Fruit fly (Drosophila melanogaster) whole organism, embryonic: ENCODE measurements around the gene CG10761.

ENCODE experiments used
- ATbp ChIP-seq: fragments of 200-800 bp; sonication (Bioruptor generic); optimal IDR thresholded peaks from 2 replicates; lab custom pipeline; 2017; ENCODE audit warnings: missing biosample characterization, mild to moderate bottlenecking, missing genetic modification characterization, missing genetic modification reagents
- Ada2b ChIP-seq: fragments of 200-800 bp; sonication (Bioruptor generic); IDR thresholded peaks from 2 replicates; pipeline ENCODE4 v1.3.6; 2022; ENCODE audit warnings: missing biosample characterization, missing genetic modification characterization
- CG10267 ChIP-seq: fragments of 200-800 bp; sonication (Bioruptor generic); optimal IDR thresholded peaks from 2 replicates; lab custom pipeline; 2018; ENCODE audit warnings: missing biosample characterization, mild to moderate bottlenecking, missing genetic modification characterization, moderate library complexity
- CG10321 ChIP-seq: fragments of 200-800 bp; sonication (Bioruptor generic); IDR thresholded peaks from 2 replicates; pipeline ENCODE4 v1.3.6; 2022; ENCODE audit warnings: missing biosample characterization, missing genetic modification characterization
- CG12236 ChIP-seq: fragments of 200-800 bp; sonication (Bioruptor generic); optimal IDR thresholded peaks from 2 replicates; lab custom pipeline; 2016; ENCODE audit warnings: missing biosample characterization, missing genetic modification characterization
- CG14860 ChIP-seq: fragments of 200-800 bp; sonication (Bioruptor generic); IDR thresholded peaks from 3 replicates; pipeline ENCODE4 v1.3.6; 2022; ENCODE audit warnings: missing biosample characterization, missing genetic modification characterization; ENCODE audit not compliant: partially characterized antibody
- CG15073 ChIP-seq: fragments of 200-800 bp; sonication (Bioruptor generic); optimal IDR thresholded peaks from 2 replicates; lab custom pipeline; 2016; ENCODE audit warnings: missing biosample characterization, missing genetic modification characterization
- CG17829 ChIP-seq: fragments of 200-800 bp; optimal IDR thresholded peaks from 2 replicates; lab custom pipeline; 2019; ENCODE audit warnings: missing biosample characterization, mild to moderate bottlenecking, missing genetic modification characterization, moderate library complexity
- CG30431 ChIP-seq: fragments of 200-800 bp; sonication (Bioruptor generic); optimal IDR thresholded peaks from 2 replicates; lab custom pipeline; 2017; ENCODE audit warnings: missing biosample characterization, missing genetic modification characterization
- CG3726 ChIP-seq: fragments of 200-800 bp; sonication (Bioruptor generic); IDR thresholded peaks from 3 replicates; pipeline ENCODE4, ENCODE4 v1.3.6; 2022; ENCODE audit warnings: missing biosample characterization, missing genetic modification characterization
- CG4282 ChIP-seq: fragments of 200-800 bp; sonication (Bioruptor generic); optimal IDR thresholded peaks from 2 replicates; lab custom pipeline; 2016; ENCODE audit warnings: missing biosample characterization, missing genetic modification characterization
- CG4617 ChIP-seq: fragments of 200-800 bp; sonication (Bioruptor generic); optimal IDR thresholded peaks from 3 replicates; lab custom pipeline; 2016; ENCODE audit warnings: missing biosample characterization, missing genetic modification characterization, borderline replicate concordance
- CG4730 ChIP-seq: fragments of 200-800 bp; sonication (Bioruptor generic); IDR thresholded peaks from 2 replicates; pipeline ENCODE4 v1.3.6; 2022; ENCODE audit warnings: missing biosample characterization, missing genetic modification characterization
- CG5180 ChIP-seq: fragments of 200-800 bp; sonication (Bioruptor generic); optimal IDR thresholded peaks from 3 replicates; lab custom pipeline; 2017; ENCODE audit warnings: missing biosample characterization, missing genetic modification characterization, mild to moderate bottlenecking, moderate library complexity, missing genetic modification reagents
- CG6854 ChIP-seq: fragments of 200-800 bp; sonication (Bioruptor generic); optimal IDR thresholded peaks from 3 replicates; lab custom pipeline; 2017; ENCODE audit warnings: missing biosample characterization, mild to moderate bottlenecking, missing genetic modification characterization
- CG7271 ChIP-seq: fragments of 200-800 bp; sonication (Bioruptor generic); optimal IDR thresholded peaks from 2 replicates; lab custom pipeline; 2018; ENCODE audit warnings: missing biosample characterization, mild to moderate bottlenecking, missing genetic modification characterization, moderate library complexity
- CG8388 ChIP-seq: fragments of 200-800 bp; sonication (Bioruptor generic); optimal IDR thresholded peaks from 2 replicates; lab custom pipeline; 2019; ENCODE audit warnings: missing biosample characterization, mild to moderate bottlenecking, missing genetic modification characterization, moderate library complexity
- CG9797 ChIP-seq: fragments of 200-800 bp; sonication (Bioruptor generic); optimal IDR thresholded peaks from 3 replicates; lab custom pipeline; 2018; ENCODE audit warnings: missing biosample characterization, mild to moderate bottlenecking, missing genetic modification characterization
- Dek ChIP-seq: fragments of 200-800 bp; sonication (Bioruptor generic); optimal IDR thresholded peaks from 3 replicates; lab custom pipeline; 2019; ENCODE audit warnings: missing biosample characterization, mild to moderate bottlenecking, missing genetic modification characterization, moderate library complexity
- Eip74EF ChIP-seq, 2 experiments: fragments of 200-800 bp in 1 of 2; fragments of >200 bp in 1 of 2; sonication (Bioruptor generic) in 1 of 2; optimal IDR thresholded peaks; 2 replicates each; lab custom pipeline; 2017 to 2019; ENCODE audit warnings: missing biosample characterization in 2 of 2, missing genetic modification characterization in 2 of 2, mild to moderate bottlenecking in 1 of 2, moderate library complexity in 1 of 2
- H2.0 ChIP-seq: fragments of 200-800 bp; sonication (Bioruptor generic); IDR thresholded peaks from 2 replicates; pipeline ENCODE4 v1.3.6; 2022; ENCODE audit warnings: missing biosample characterization, missing genetic modification characterization
- Hr51 ChIP-seq, 2 experiments: fragments of 200-800 bp; sonication (Bioruptor generic); optimal IDR thresholded peaks; 2 replicates in 1 of 2; 3 replicates in 1 of 2; lab custom pipeline; 2016 to 2018; ENCODE audit warnings: missing biosample characterization in 2 of 2, missing genetic modification characterization in 2 of 2, mild to moderate bottlenecking in 1 of 2, moderate library complexity in 1 of 2
- Hsf ChIP-seq: fragments of 200-800 bp; sonication (Bioruptor generic); optimal IDR thresholded peaks from 3 replicates; lab custom pipeline; 2016; ENCODE audit warnings: missing biosample characterization, missing genetic modification characterization
- Lhr ChIP-seq: fragments of 200-800 bp; sonication (Bioruptor generic); optimal IDR thresholded peaks from 3 replicates; lab custom pipeline; 2017; ENCODE audit warnings: mild to moderate bottlenecking, missing biosample characterization, missing genetic modification reagents, missing genetic modification characterization
- MESR4 ChIP-seq: fragments of 200-800 bp; sonication (Bioruptor generic); optimal IDR thresholded peaks from 2 replicates; lab custom pipeline; 2018; ENCODE audit warnings: missing biosample characterization, mild to moderate bottlenecking, missing genetic modification characterization, moderate library complexity
- MTF-1 ChIP-seq: fragments of 200-800 bp; sonication (Bioruptor generic); optimal IDR thresholded peaks from 2 replicates; lab custom pipeline; 2018; ENCODE audit warnings: missing biosample characterization, mild to moderate bottlenecking, missing genetic modification characterization, borderline replicate concordance
- Mes4 ChIP-seq: fragments of 200-800 bp; sonication (Bioruptor generic); optimal IDR thresholded peaks from 2 replicates; lab custom pipeline; 2016; ENCODE audit warnings: missing biosample characterization, missing genetic modification characterization
- NC2α ChIP-seq: fragments of 200-800 bp; sonication (Bioruptor generic); optimal IDR thresholded peaks from 2 replicates; lab custom pipeline; 2016; ENCODE audit warnings: missing biosample characterization, missing genetic modification characterization
- Rfx ChIP-seq: fragments of 200-800 bp; sonication (Bioruptor generic); IDR thresholded peaks from 2 replicates; pipeline ENCODE4 v1.3.6; 2022; ENCODE audit warnings: missing biosample characterization, missing genetic modification characterization
- abd-A ChIP-seq: fragments of 200-800 bp; sonication (Bioruptor generic); optimal IDR thresholded peaks from 3 replicates; lab custom pipeline; 2019; ENCODE audit warnings: missing biosample characterization, mild to moderate bottlenecking, missing genetic modification characterization, moderate library complexity
- bbx ChIP-seq: fragments of 200-800 bp; sonication (Bioruptor generic); IDR thresholded peaks from 2 replicates; pipeline ENCODE4 v1.3.6; 2022; ENCODE audit warnings: missing biosample characterization, missing genetic modification characterization; ENCODE audit not compliant: partially characterized antibody
- bcd ChIP-seq: fragments of 200-800 bp; sonication (Bioruptor generic); optimal IDR thresholded peaks from 2 replicates; lab custom pipeline; 2017; ENCODE audit warnings: missing biosample characterization, mild to moderate bottlenecking, missing genetic modification characterization
- chinmo ChIP-seq: fragments of 200-800 bp; sonication (Bioruptor generic); IDR thresholded peaks from 4 replicates; pipeline ENCODE4 v1.3.6; 2022; ENCODE audit warnings: missing biosample characterization, missing genetic modification characterization; ENCODE audit not compliant: partially characterized antibody
- dysf ChIP-seq: fragments of 200-800 bp; sonication (Bioruptor generic); IDR thresholded peaks from 3 replicates; pipeline ENCODE4 v1.3.6; 2022; ENCODE audit warnings: missing biosample characterization, missing genetic modification characterization
- ems ChIP-seq: fragments of 200-800 bp; sonication (Bioruptor generic); optimal IDR thresholded peaks from 3 replicates; lab custom pipeline; 2016; ENCODE audit warnings: missing biosample characterization, missing genetic modification characterization
- eyg ChIP-seq: fragments of 200-800 bp; sonication (Bioruptor generic); optimal IDR thresholded peaks from 3 replicates; lab custom pipeline; 2016; ENCODE audit warnings: missing biosample characterization, missing genetic modification characterization
- fd3F ChIP-seq: fragments of 200-800 bp; sonication (Bioruptor generic); optimal IDR thresholded peaks from 2 replicates; lab custom pipeline; 2018; ENCODE audit warnings: missing biosample characterization, mild to moderate bottlenecking, missing genetic modification characterization, moderate library complexity
- fd96Cb ChIP-seq: fragments of 200-800 bp; sonication (Bioruptor generic); optimal IDR thresholded peaks from 2 replicates; lab custom pipeline; 2018; ENCODE audit warnings: missing biosample characterization, mild to moderate bottlenecking, missing genetic modification characterization, moderate library complexity
- hb ChIP-seq: fragments of 200-800 bp; sonication (Bioruptor generic); IDR thresholded peaks from 3 replicates; pipeline ENCODE4 v1.3.6; 2022; ENCODE audit warnings: missing biosample characterization, missing genetic modification characterization; ENCODE audit not compliant: partially characterized antibody
- nerfin-2 ChIP-seq: fragments of 200-800 bp; sonication (Bioruptor generic); IDR thresholded peaks from 2 replicates; pipeline ENCODE4 v1.3.6; 2022; ENCODE audit warnings: missing biosample characterization, missing genetic modification characterization; ENCODE audit not compliant: partially characterized antibody
- pan ChIP-seq, 4 experiments: fragments of >200 bp in 3 of 4; fragments of 200-800 bp in 1 of 4; sonication (Bioruptor generic) in 1 of 4; optimal IDR thresholded peaks in 3 of 4; IDR thresholded peaks in 1 of 4; 2 replicates each; pipeline versions ENCODE4 v1.3.6 to Lab custom; 2017 to 2022; ENCODE audit warnings: missing biosample characterization in 2 of 4, missing genetic modification characterization in 2 of 4, mixed read lengths in 1 of 4
- pb ChIP-seq: fragments of 200-800 bp; sonication (Bioruptor generic); optimal IDR thresholded peaks from 3 replicates; lab custom pipeline; 2016; ENCODE audit warnings: missing biosample characterization, missing genetic modification characterization
- peb ChIP-seq: fragments of 200-800 bp; sonication (Bioruptor generic); IDR thresholded peaks from 2 replicates; pipeline ENCODE4 v1.3.6; 2022; ENCODE audit warnings: missing biosample characterization, missing genetic modification characterization
- slbo ChIP-seq: fragments of 200-800 bp; sonication (Bioruptor generic); IDR thresholded peaks from 2 replicates; pipeline ENCODE4 v1.3.6; 2022; ENCODE audit warnings: missing biosample characterization, missing genetic modification characterization
- tio ChIP-seq: fragments of 200-800 bp; sonication (Bioruptor generic); optimal IDR thresholded peaks from 2 replicates; lab custom pipeline; 2017; ENCODE audit warnings: missing biosample characterization, missing genetic modification characterization, inconsistent platforms
- ttk ChIP-seq: fragments of 200-800 bp; sonication (Bioruptor generic); IDR thresholded peaks from 2 replicates; pipeline ENCODE4 v2.1.2; 2022; ENCODE audit warnings: missing biosample characterization, missing genetic modification characterization
- unc-4 ChIP-seq: fragments of 200-800 bp; sonication (Bioruptor generic); IDR thresholded peaks from 2 replicates; pipeline ENCODE4 v1.3.6; 2022; ENCODE audit warnings: missing biosample characterization, missing genetic modification characterization; ENCODE audit not compliant: partially characterized antibody
- z ChIP-seq: fragments of 200-800 bp; sonication (Bioruptor generic); IDR thresholded peaks from 3 replicates; pipeline ENCODE4 v1.3.6; 2022; ENCODE audit warnings: missing biosample characterization, missing genetic modification characterization
- zen ChIP-seq: fragments of 200-800 bp; sonication (Bioruptor generic); optimal IDR thresholded peaks from 3 replicates; lab custom pipeline; 2018; ENCODE audit warnings: missing biosample characterization, mild to moderate bottlenecking, missing genetic modification characterization, moderate library complexity

CG10761 gene

DNA sequence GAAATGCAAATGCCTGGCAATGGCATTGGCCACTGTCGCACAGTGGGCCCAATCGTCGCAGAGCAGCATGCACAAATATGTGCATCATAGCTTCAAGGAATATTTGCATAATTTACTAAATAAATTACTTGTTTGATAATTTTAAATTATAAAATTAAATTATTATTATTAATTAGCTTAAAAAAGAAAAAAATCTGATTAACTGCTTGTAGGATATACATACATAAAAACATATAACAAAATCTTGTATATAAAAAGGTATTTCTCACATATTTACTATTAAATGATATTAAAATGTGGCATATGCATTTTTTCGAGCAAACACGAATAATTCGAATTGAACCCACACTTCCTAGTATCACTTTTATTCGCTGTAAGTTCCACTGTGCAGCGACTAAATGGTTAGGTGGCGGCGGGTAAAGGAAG lies 37.4 kb downstream of the CG10761 start (continued):
- TF ChIP-seq hb (GFP tag; lab: Robert Waterston, UW): no peak
- TF ChIP-seq CG4617: no peak
- TF ChIP-seq unc-4 (GFP tag; lab: Robert Waterston, UW): no peak
- no peak for TF ChIP-seq H2.0 (GFP tag; lab: Robert Waterston, UW)
- TF ChIP-seq Eip74EF (GFP tag; optimal IDR thresholded peaks at IDR 0.05; lab: Kevin White, UChicago): peak in 1 of 2 experiments; percentile 69
- TF ChIP-seq CG17829 (tag; lab: Kevin White, UChicago): peak; percentile 56
- TF ChIP-seq NC2α (GFP tag; lab: Kevin White, UChicago): no peak
- TF ChIP-seq bcd (GFP tag; lab: Kevin White, UChicago): peak; percentile 50
- TF ChIP-seq CG6854 (GFP tag; lab: Kevin White, UChicago): no peak
- no peak for TF ChIP-seq fd3F (GFP tag; lab: Kevin White, UChicago)
- peak in 1 of 2 experiments; percentile 71 for TF ChIP-seq Hr51 (GFP tag; optimal IDR thresholded peaks at IDR 0.05; lab: Kevin White, UChicago)
- no peak for TF ChIP-seq Lhr (GFP tag; lab: Kevin White, UChicago)
- TF ChIP-seq CG14860: no peak
- TF ChIP-seq MTF-1 (GFP tag; lab: Kevin White, UChicago): no peak
- TF ChIP-seq CG15073 (GFP tag; lab: Kevin White, UChicago): no peak
- no peak for TF ChIP-seq peb (GFP tag; lab: Robert Waterston, UW)
- TF ChIP-seq pb (GFP tag; lab: Kevin White, UChicago): no peak
- no peak for TF ChIP-seq z (GFP tag; lab: Robert Waterston, UW)
- no peak for TF ChIP-seq eyg
- no peak for TF ChIP-seq Ada2b (GFP tag; lab: Robert Waterston, UW)
- no peak for TF ChIP-seq CG7271 (tag; lab: Kevin White, UChicago)
- TF ChIP-seq Rfx (GFP tag; lab: Robert Waterston, UW): no peak
- no peak for TF ChIP-seq Mes4 (GFP tag; lab: Kevin White, UChicago)
- 0 out of 4 replicates have a peak, but pooled peaks have one; percentile 20 for TF ChIP-seq chinmo (GFP tag; lab: Robert Waterston, UW)
- TF ChIP-seq pan (optimal IDR thresholded peaks at IDR 0.05; lab: Kevin White, UChicago): no peak
- peak in 1 of 2 experiments; percentile 58 for TF ChIP-seq pan (GFP tag; optimal IDR thresholded peaks at IDR 0.05 in 1 of 2, IDR thresholded peaks at IDR 0.05 in 1 of 2)
- no peak for TF ChIP-seq tio (GFP tag; lab: Kevin White, UChicago)
- TF ChIP-seq abd-A: no peak
- TF ChIP-seq Dek: no peak
- peak; percentile 46 for TF ChIP-seq CG10267 (tag; lab: Kevin White, UChicago)
- no peak for TF ChIP-seq MESR4 (GFP tag; lab: Kevin White, UChicago)
- TF ChIP-seq dysf: peak; percentile 45; the same call in 1 of the 3 replicates
- peak; percentile 62 for TF ChIP-seq CG8388 (GFP tag; lab: Kevin White, UChicago)
- TF ChIP-seq CG3726 (GFP tag; lab: Robert Waterston, UW): no peak
- TF ChIP-seq nerfin-2: no peak
- peak; percentile 56; the same call in 1 of the 2 replicates for TF ChIP-seq ttk (GFP tag; lab: Robert Waterston, UW)
- TF ChIP-seq zen: peak; percentile 47
- TF ChIP-seq CG10321 (GFP tag; lab: Robert Waterston, UW): no peak
- TF ChIP-seq CG5180 (GFP tag; lab: Kevin White, UChicago): peak; percentile 11
- TF ChIP-seq ems (GFP tag; lab: Kevin White, UChicago): no peak
- TF ChIP-seq bbx (GFP tag; lab: Robert Waterston, UW): no peak
- no peak for TF ChIP-seq CG4282 (GFP tag; lab: Kevin White, UChicago)
- TF ChIP-seq CG4730 (GFP tag; lab: Robert Waterston, UW): peak; percentile 6; the same call in 1 of the 2 replicates
- TF ChIP-seq Hsf: no peak
- peak; percentile 53 for TF ChIP-seq ATbp (GFP tag; lab: Kevin White, UChicago)
- TF ChIP-seq fd96Cb: peak; percentile 53
- TF ChIP-seq CG12236 (GFP tag; lab: Kevin White, UChicago): no peak
- peak; percentile 28 for TF ChIP-seq CG30431 (GFP tag; lab: Kevin White, UChicago)
- no peak for TF ChIP-seq CG9797
- TF ChIP-seq slbo (GFP tag; lab: Robert Waterston, UW): 0 out of 2 replicates have a peak, but pooled peaks have one; percentile 29
